Worm (Caenorhabditis elegans) whole organism, young adult: ENCODE measurements around the gene prx-2.

Source experiments
- B0336.3 ChIP-seq: fragments of 200-800 bp; sonication (Bioruptor generic); IDR thresholded peaks from 2 replicates; pipeline ENCODE4 v1.3.6; 2022; ENCODE audit warnings: missing genetic modification characterization, missing compliant biosample characterization
- F23B12.7 ChIP-seq: sonication (generic microtip); optimal IDR thresholded peaks from 2 replicates; lab custom pipeline; 2017; ENCODE audit warnings: missing genetic modification characterization, mild to moderate bottlenecking, missing compliant biosample characterization, antibody characterized with exemption, moderate library complexity; ENCODE audit not compliant: insufficient read depth
- F37B4.10 ChIP-seq: fragments of 200-800 bp; sonication (Bioruptor generic); IDR thresholded peaks from 2 replicates; pipeline ENCODE4 v1.3.6; 2022; ENCODE audit warnings: missing genetic modification characterization, missing compliant biosample characterization
- F52B5.7 ChIP-seq: sonication (generic microtip); optimal IDR thresholded peaks from 2 replicates; lab custom pipeline; 2016; ENCODE audit warnings: mild to moderate bottlenecking, missing genetic modification characterization, missing compliant biosample characterization
- F57A8.1 ChIP-seq: fragments of 200-800 bp; sonication (Bioruptor generic); optimal IDR thresholded peaks from 2 replicates; lab custom pipeline; 2018; ENCODE audit warnings: mild to moderate bottlenecking, missing genetic modification characterization, moderate library complexity, missing compliant biosample characterization
- F57C9.4 ChIP-seq: sonication (generic microtip); optimal IDR thresholded peaks from 2 replicates; lab custom pipeline; 2017; ENCODE audit warnings: mild to moderate bottlenecking, missing genetic modification characterization, missing compliant biosample characterization
- K12H6.12 ChIP-seq: fragments of 200-800 bp; sonication (Bioruptor generic); optimal IDR thresholded peaks from 2 replicates; lab custom pipeline; 2018; ENCODE audit warnings: mild to moderate bottlenecking, missing genetic modification characterization, missing compliant biosample characterization
- T07F8.4 ChIP-seq: sonication (generic microtip); optimal IDR thresholded peaks from 2 replicates; lab custom pipeline; 2016; ENCODE audit warnings: mild to moderate bottlenecking, missing genetic modification characterization, moderate library complexity, missing compliant biosample characterization
- T26A5.8 ChIP-seq: sonication (generic microtip); optimal IDR thresholded peaks from 2 replicates; lab custom pipeline; 2016; ENCODE audit warnings: missing genetic modification characterization, missing compliant biosample characterization
- Y67H2A.10 ChIP-seq: fragments of 200-800 bp; sonication (Bioruptor generic); conservative IDR thresholded peaks from 2 replicates; pipeline ENCODE4 v1.3.6; 2022; ENCODE audit warnings: missing genetic modification reagents, missing genetic modification characterization, missing compliant biosample characterization
- aptf-3 ChIP-seq: fragments of 200-800 bp; sonication (Bioruptor generic); IDR thresholded peaks from 2 replicates; pipeline ENCODE4 v1.3.6; 2022; ENCODE audit warnings: missing genetic modification characterization, missing compliant biosample characterization
- atf-7 ChIP-seq: sonication (generic microtip); optimal IDR thresholded peaks from 2 replicates; lab custom pipeline; 2017; ENCODE audit warnings: mild to moderate bottlenecking, missing genetic modification characterization, missing compliant biosample characterization
- attf-3 ChIP-seq: fragments of 200-800 bp; sonication (Bioruptor generic); conservative IDR thresholded peaks from 2 replicates; pipeline ENCODE4 v1.3.6; 2022; ENCODE audit warnings: missing genetic modification reagents, missing genetic modification characterization, missing compliant biosample characterization
- attf-5 ChIP-seq: fragments of 200-800 bp; sonication (Bioruptor generic); optimal IDR thresholded peaks from 2 replicates; lab custom pipeline; 2018; ENCODE audit warnings: mild to moderate bottlenecking, missing genetic modification characterization, missing compliant biosample characterization
- bed-1 ChIP-seq: fragments of 200-800 bp; sonication (Bioruptor generic); IDR thresholded peaks from 2 replicates; pipeline ENCODE4 v1.3.6; 2022; ENCODE audit warnings: missing genetic modification reagents, missing genetic modification characterization, missing compliant biosample characterization
- ccch-3 ChIP-seq: fragments of 200-800 bp; sonication (Bioruptor generic); optimal IDR thresholded peaks from 2 replicates; lab custom pipeline; 2018; ENCODE audit warnings: mild to moderate bottlenecking, missing genetic modification characterization, missing compliant biosample characterization
- cebp-1 ChIP-seq, 2 experiments: fragments of 200-800 bp in 1 of 2; sonication (Bioruptor generic) in 1 of 2; sonication (generic microtip) in 1 of 2; IDR thresholded peaks in 1 of 2; optimal IDR thresholded peaks in 1 of 2; 2 replicates each; pipeline versions ENCODE4 v1.3.6 to Lab custom; 2017 to 2022; ENCODE audit warnings: missing compliant biosample characterization in 2 of 2, missing genetic modification characterization in 2 of 2, mild to moderate bottlenecking in 1 of 2, missing genetic modification reagents in 1 of 2, moderate library complexity in 1 of 2
- cebp-2 ChIP-seq: fragments of 200-800 bp; sonication (Bioruptor generic); IDR thresholded peaks from 2 replicates; pipeline ENCODE4 v1.3.6; 2022; ENCODE audit warnings: missing genetic modification characterization, missing compliant biosample characterization
- ceh-40 ChIP-seq: fragments of 200-800 bp; sonication (Bioruptor generic); IDR thresholded peaks from 2 replicates; pipeline ENCODE4 v1.3.6; 2022; ENCODE audit warnings: missing genetic modification characterization, missing compliant biosample characterization
- chd-7 ChIP-seq: sonication (generic microtip); optimal IDR thresholded peaks from 2 replicates; lab custom pipeline; 2016; ENCODE audit warnings: mild to moderate bottlenecking, missing genetic modification characterization, moderate library complexity, missing compliant biosample characterization
- die-1 ChIP-seq: sonication (generic microtip); optimal IDR thresholded peaks from 2 replicates; lab custom pipeline; 2016; ENCODE audit warnings: missing genotype, mild to moderate bottlenecking, missing genetic modification characterization, missing compliant biosample characterization
- dox-1 ChIP-seq: fragments of 200-800 bp; sonication (Bioruptor generic); IDR thresholded peaks from 2 replicates; pipeline ENCODE4 v1.3.6; 2022; ENCODE audit warnings: missing genetic modification reagents, missing genetic modification characterization, missing compliant biosample characterization
- dpl-1 ChIP-seq: fragments of 150-350 bp; optimal IDR thresholded peaks from 2 replicates; lab custom pipeline; 2014; ENCODE audit warnings: missing biosample characterization, missing genetic modification reagents, missing genetic modification characterization
- egl-44 ChIP-seq: fragments of 200-800 bp; sonication (Bioruptor generic); IDR thresholded peaks from 2 replicates; pipeline ENCODE4 v1.3.6; 2022; ENCODE audit warnings: missing genetic modification reagents, missing genetic modification characterization, missing compliant biosample characterization
- ekl-4 ChIP-seq: fragments of 200-800 bp; sonication (Bioruptor generic); IDR thresholded peaks from 2 replicates; pipeline ENCODE4 v1.3.6; 2022; ENCODE audit warnings: missing genetic modification reagents, missing genetic modification characterization, missing compliant biosample characterization
- fkh-3 ChIP-seq: sonication (generic microtip); optimal IDR thresholded peaks from 2 replicates; lab custom pipeline; 2016; ENCODE audit warnings: mild to moderate bottlenecking, missing genetic modification characterization, missing compliant biosample characterization
- gei-17 ChIP-seq: fragments of 200-800 bp; sonication (Bioruptor generic); optimal IDR thresholded peaks from 2 replicates; lab custom pipeline; 2018; ENCODE audit warnings: mild to moderate bottlenecking, missing genetic modification characterization, missing compliant biosample characterization
- lag-1 ChIP-seq: fragments of 200-800 bp; sonication (Bioruptor generic); IDR thresholded peaks from 2 replicates; pipeline ENCODE4 v1.3.6; 2022; ENCODE audit warnings: missing genetic modification reagents, missing genetic modification characterization, missing compliant biosample characterization
- let-526 ChIP-seq: fragments of 200-800 bp; sonication (Bioruptor generic); IDR thresholded peaks from 2 replicates; pipeline ENCODE4 v1.3.6; 2022; ENCODE audit warnings: missing genetic modification reagents, missing genetic modification characterization, missing compliant biosample characterization
- let-607 ChIP-seq, 2 experiments: fragments of 200-800 bp in 1 of 2; sonication (Bioruptor generic) in 1 of 2; sonication (generic microtip) in 1 of 2; optimal IDR thresholded peaks; 2 replicates each; lab custom pipeline; 2016 to 2018; ENCODE audit warnings: mild to moderate bottlenecking in 2 of 2, missing compliant biosample characterization in 2 of 2, missing genetic modification characterization in 2 of 2, moderate library complexity in 2 of 2, missing genotype in 1 of 2
- lin-40 ChIP-seq: sonication (generic microtip); optimal IDR thresholded peaks from 2 replicates; lab custom pipeline; 2016; ENCODE audit warnings: missing genetic modification characterization, mild to moderate bottlenecking, missing compliant biosample characterization, missing genotype, missing genetic modification reagents
- lsl-1 ChIP-seq: fragments of 200-800 bp; sonication (Bioruptor generic); optimal IDR thresholded peaks from 2 replicates; lab custom pipeline; 2018; ENCODE audit warnings: mild to moderate bottlenecking, missing genetic modification characterization, moderate library complexity, missing compliant biosample characterization
- madf-3 ChIP-seq: fragments of 200-800 bp; sonication (Bioruptor generic); IDR thresholded peaks from 2 replicates; pipeline ENCODE4 v1.3.6; 2022; ENCODE audit warnings: missing genetic modification reagents, missing genetic modification characterization, missing compliant biosample characterization
- madf-6 ChIP-seq: fragments of 200-800 bp; sonication (Bioruptor generic); IDR thresholded peaks from 2 replicates; pipeline ENCODE4 v1.3.6; 2022; ENCODE audit warnings: missing genetic modification reagents, missing genetic modification characterization, missing compliant biosample characterization
- nfya-1 ChIP-seq: sonication (generic microtip); optimal IDR thresholded peaks from 2 replicates; lab custom pipeline; 2017; ENCODE audit warnings: antibody characterized with exemption, missing compliant biosample characterization, missing genetic modification characterization, borderline replicate concordance; ENCODE audit not compliant: insufficient read depth
- nfya-2 ChIP-seq: fragments of 200-800 bp; sonication (Bioruptor generic); IDR thresholded peaks from 2 replicates; pipeline ENCODE4 v1.3.6; 2022; ENCODE audit warnings: missing genetic modification reagents, missing genetic modification characterization, missing compliant biosample characterization
- nhr-179 ChIP-seq: sonication (generic microtip); optimal IDR thresholded peaks from 2 replicates; lab custom pipeline; 2016; ENCODE audit warnings: mild to moderate bottlenecking, missing genetic modification characterization, missing compliant biosample characterization
- nhr-80 ChIP-seq: sonication (generic microtip); optimal IDR thresholded peaks from 2 replicates; lab custom pipeline; 2016; ENCODE audit warnings: missing genetic modification characterization, missing compliant biosample characterization
- pha-4 ChIP-seq: fragments of 150-350 bp; sonication (generic microtip); optimal IDR thresholded peaks from 2 replicates; lab custom pipeline; 2014; ENCODE audit warnings: missing biosample characterization, missing genetic modification reagents, missing genetic modification characterization
- rec-8 ChIP-seq, 2 experiments: sonication (generic microtip); optimal IDR thresholded peaks; 2 replicates each; lab custom pipeline; 2016; ENCODE audit warnings: mild to moderate bottlenecking in 2 of 2, missing genetic modification characterization in 2 of 2, missing genetic modification reagents in 2 of 2, missing genotype in 2 of 2, missing biosample characterization in 1 of 2, missing compliant biosample characterization in 1 of 2, moderate library complexity in 1 of 2
- snpc-1.3 ChIP-seq: sonication (generic microtip); optimal IDR thresholded peaks from 2 replicates; lab custom pipeline; 2017; ENCODE audit warnings: missing genetic modification characterization, mild to moderate bottlenecking, missing compliant biosample characterization, antibody characterized with exemption, moderate library complexity, missing genotype, missing genetic modification reagents; ENCODE audit not compliant: insufficient read depth
- snpc-3.4 ChIP-seq: sonication (generic microtip); optimal IDR thresholded peaks from 2 replicates; lab custom pipeline; 2017; ENCODE audit warnings: missing genetic modification characterization, mild to moderate bottlenecking, missing compliant biosample characterization, antibody characterized with exemption, moderate library complexity, missing genotype, missing genetic modification reagents
- somi-1 ChIP-seq: fragments of 200-800 bp; sonication (Bioruptor generic); optimal IDR thresholded peaks from 2 replicates; lab custom pipeline; 2018; ENCODE audit warnings: mild to moderate bottlenecking, missing genetic modification characterization, missing compliant biosample characterization
- zim-3 ChIP-seq: sonication (generic microtip); optimal IDR thresholded peaks from 2 replicates; lab custom pipeline; 2017; ENCODE audit warnings: mild to moderate bottlenecking, missing genetic modification characterization, moderate library complexity, missing compliant biosample characterization
- ztf-18 ChIP-seq: sonication (generic microtip); optimal IDR thresholded peaks from 2 replicates; lab custom pipeline; 2016; ENCODE audit warnings: missing genotype, mild to moderate bottlenecking, missing genetic modification characterization, missing compliant biosample characterization
- ztf-22 ChIP-seq: fragments of 200-800 bp; sonication (Bioruptor generic); optimal IDR thresholded peaks from 2 replicates; lab custom pipeline; 2018; ENCODE audit warnings: mild to moderate bottlenecking, missing genetic modification characterization, moderate library complexity, missing compliant biosample characterization
- ztf-26 ChIP-seq: sonication (generic microtip); optimal IDR thresholded peaks from 2 replicates; lab custom pipeline; 2017; ENCODE audit warnings: missing genetic modification characterization, missing compliant biosample characterization
- ztf-28 ChIP-seq: fragments of 200-800 bp; sonication (Bioruptor generic); IDR thresholded peaks from 2 replicates; pipeline ENCODE4 v1.3.6; 2022; ENCODE audit warnings: missing genetic modification reagents, missing genetic modification characterization, missing compliant biosample characterization

The prx-2 gene

DNA sequence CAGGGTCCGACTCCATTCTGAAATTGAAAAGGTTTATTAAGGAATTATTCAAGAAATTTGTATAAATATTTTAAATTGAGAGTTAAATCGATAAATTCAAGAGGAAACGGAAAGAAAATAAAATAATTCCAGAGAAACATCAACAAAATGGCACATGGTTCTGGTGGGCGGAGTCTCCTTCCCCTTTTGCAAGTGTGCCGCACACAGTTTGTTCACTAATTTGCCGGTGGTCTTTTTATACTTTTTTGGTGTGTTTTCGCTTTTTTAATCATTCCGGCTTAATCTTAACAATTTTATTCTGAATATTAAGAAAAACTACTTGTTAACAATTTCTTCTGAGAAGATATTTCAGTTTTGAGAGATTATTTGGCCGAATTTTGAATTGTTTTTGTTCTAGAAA is 39.0 kb upstream of the prx-2 start, which contains the start of the genes ragc-1 and Y24F12A.1 (continued):
- TF ChIP-seq nfya-2 (GFP tag; lab: Robert Waterston, UW) (no peak), gei-17 (GFP tag; lab: Kevin White, UChicago) (no peak), ztf-18 (no peak), ztf-28 (no peak), let-526 (no peak), nfya-1 (tag; lab: Kevin White, UChicago) (no peak), snpc-3.4 (tag; lab: Kevin White, UChicago) (peak; percentile 56), die-1 (tag; lab: Kevin White, UChicago) (no peak), attf-3 (GFP tag; lab: Robert Waterston, UW) (no peak), cebp-2 (no peak), bed-1 (GFP tag; lab: Robert Waterston, UW) (no peak), zim-3 (tag; lab: Kevin White, UChicago) (no peak), egl-44 (GFP tag; lab: Robert Waterston, UW) (0 out of 2 replicates have a peak, but pooled peaks have one; percentile 11), madf-3 (GFP tag; lab: Robert Waterston, UW) (no peak), lag-1 (no peak), let-607 (tag; optimal IDR thresholded peaks at IDR 0.05; lab: Kevin White, UChicago) (no peak), somi-1 (GFP tag; lab: Kevin White, UChicago) (no peak), madf-6 (GFP tag; lab: Robert Waterston, UW) (no peak), lsl-1 (GFP tag; lab: Kevin White, UChicago) (peak; percentile 5), ekl-4 (GFP tag; lab: Robert Waterston, UW) (no peak), pha-4 (tag; lab: Kevin White, UChicago) (peak; percentile 22), ceh-40 (no peak), lin-40 (no peak), ccch-3 (GFP tag; lab: Kevin White, UChicago) (no peak), dox-1 (GFP tag; lab: Robert Waterston, UW) (0 out of 2 replicates have a peak, but pooled peaks have one; percentile 7), atf-7 (tag; lab: Kevin White, UChicago) (no peak), T07F8.4 (tag; lab: Kevin White, UChicago) (no peak), Y67H2A.10 (GFP tag; lab: Robert Waterston, UW) (no peak), fkh-3 (no peak), rec-8 (tag; optimal IDR thresholded peaks at IDR 0.05; lab: Kevin White, UChicago) (no peak), cebp-1 (GFP tag; IDR thresholded peaks at IDR 0.05; lab: Robert Waterston, UW) (no peak), cebp-1 (tag; optimal IDR thresholded peaks at IDR 0.05; lab: Kevin White, UChicago) (peak; percentile 18), chd-7 (tag; lab: Kevin White, UChicago) (no peak), F57A8.1 (GFP tag; lab: Kevin White, UChicago) (no peak), aptf-3 (GFP tag; lab: Robert Waterston, UW) (no peak), B0336.3 (GFP tag; lab: Robert Waterston, UW) (no peak), F52B5.7 (no peak), snpc-1.3 (tag; lab: Kevin White, UChicago) (peak; percentile 60), ztf-22 (GFP tag; lab: Kevin White, UChicago) (no peak), K12H6.12 (no peak), T26A5.8 (tag; lab: Kevin White, UChicago) (no peak), attf-5 (GFP tag; lab: Kevin White, UChicago) (peak; percentile 70), dpl-1 (GFP tag; lab: Kevin White, UChicago) (peak; percentile 13), nhr-80 (tag; lab: Kevin White, UChicago) (peak; percentile 55), F23B12.7 (tag; lab: Kevin White, UChicago) (peak; percentile 79), F57C9.4 (tag; lab: Kevin White, UChicago) (no peak), nhr-179 (tag; lab: Kevin White, UChicago) (no peak), F37B4.10 (GFP tag; lab: Robert Waterston, UW) (no peak), ztf-26 (tag; lab: Kevin White, UChicago) (no peak)
